Worm (Caenorhabditis elegans): ENCODE measurements around the gene clec-88.

clec-88 gene

DNA sequence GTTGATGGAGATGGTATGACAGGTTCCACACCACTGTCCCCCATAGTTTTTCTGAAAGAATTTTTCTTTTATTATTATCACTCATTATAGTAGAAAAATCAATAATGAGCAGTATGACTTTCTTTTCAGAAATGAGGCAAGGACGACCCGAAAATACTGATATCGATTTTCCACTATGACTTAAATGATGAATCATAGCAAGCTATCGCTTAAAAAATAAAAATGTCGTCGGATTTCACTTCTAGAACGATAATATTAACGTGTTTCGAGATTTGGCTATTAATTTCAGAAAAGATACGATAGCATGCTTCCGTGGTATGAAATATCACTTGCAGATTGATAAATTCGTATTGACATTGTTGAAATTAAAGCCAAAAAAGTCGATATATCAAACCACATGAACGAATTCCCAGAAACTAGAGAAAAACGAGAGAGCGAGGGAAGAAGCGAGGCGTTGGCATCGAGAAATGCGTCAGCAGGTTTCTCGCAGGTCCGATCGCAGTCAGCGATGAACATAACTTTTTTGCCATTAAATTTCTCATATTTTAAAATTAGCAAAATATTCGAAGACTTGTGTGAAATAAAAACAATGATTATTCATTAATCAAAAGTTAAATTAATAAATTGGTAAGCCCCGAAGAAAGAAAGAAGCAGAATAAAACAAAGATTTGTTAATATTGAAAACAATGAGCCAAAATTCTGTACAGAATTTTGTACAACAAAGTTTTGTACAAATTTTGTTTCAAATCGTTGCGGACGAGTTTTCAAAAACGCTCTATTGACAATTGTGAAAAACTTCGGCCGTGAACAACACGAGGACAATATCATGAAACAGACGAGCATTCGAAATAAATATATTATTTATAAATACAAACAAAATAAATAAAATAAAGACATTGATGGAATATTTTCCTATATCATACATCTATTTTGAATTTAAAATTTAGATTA is 9.9 kb upstream of the clec-88 start, which contains the start of gene C32D5.11 (continued):
- TF ChIP-seq hif-1 (tag; optimal IDR thresholded peaks at IDR 0.05) (peak in 1 of 2 experiments; percentile 43), lim-7 (GFP tag; IDR thresholded peaks at IDR 0.05) (no peak), snpc-1.2 (GFP tag; IDR thresholded peaks at IDR 0.05) (no peak), mdl-1 (tag; optimal IDR thresholded peaks at IDR 0.05) (peak in 1 of 2 experiments; percentile 46), rbr-2 (tag; optimal IDR thresholded peaks at IDR 0.05) (peak; percentile 69), nhr-11 (tag; optimal IDR thresholded peaks at IDR 0.05) (peak; percentile 60), zag-1 (tag; optimal IDR thresholded peaks at IDR 0.05) (no peak), dmd-8 (GFP tag; IDR thresholded peaks at IDR 0.05) (no peak), R02D3.7 (tag; optimal IDR thresholded peaks at IDR 0.05) (no peak), F49E8.2 (tag; optimal IDR thresholded peaks at IDR 0.05; ENCODE audit: borderline replicate concordance) (no peak), lin-13 (GFP tag; optimal IDR thresholded peaks at IDR 0.05) (peak; percentile 66), madf-9 (GFP tag; conservative IDR thresholded peaks at IDR 0.05) (no peak), F10B5.3 (tag; optimal IDR thresholded peaks at IDR 0.05) (no peak), unc-62 (GFP tag; optimal IDR thresholded peaks at IDR 0.05 in 1 of 2) (no peak), unc-62 (tag; optimal IDR thresholded peaks at IDR 0.05) (no peak), ztf-7 (tag; optimal IDR thresholded peaks at IDR 0.05) (peak; percentile 57), D1046.2 (GFP tag; IDR thresholded peaks at IDR 0.05) (no peak), spr-3 (GFP tag; optimal IDR thresholded peaks at IDR 0.05) (no peak), T26A8.4 (GFP tag; IDR thresholded peaks at IDR 0.05) (peak; percentile 55), hlh-30 (tag; optimal IDR thresholded peaks at IDR 0.05; ENCODE audit: insufficient read depth) (peak; percentile 82), cey-2 (tag; optimal IDR thresholded peaks at IDR 0.05; ENCODE audit: borderline replicate concordance, insufficient read depth) (no peak), pqm-1 (tag; optimal IDR thresholded peaks at IDR 0.05) (no peak), fkh-10 (GFP tag; optimal IDR thresholded peaks at IDR 0.05) (peak; percentile 29), dpl-1 (GFP tag; optimal IDR thresholded peaks at IDR 0.05) (peak; percentile 67), mes-2 (tag; optimal IDR thresholded peaks at IDR 0.05; ENCODE audit: poor library complexity, severe bottlenecking) (peak; percentile 88), lin-15B (tag; optimal IDR thresholded peaks at IDR 0.05) (no peak), Y48G9A.11 (GFP tag; IDR thresholded peaks at IDR 0.05) (no peak), nhr-25 (tag; optimal IDR thresholded peaks at IDR 0.05; ENCODE audit: borderline replicate concordance, insufficient read depth) (peak; percentile 14), mxl-2 (GFP tag; conservative IDR thresholded peaks at IDR 0.05) (no peak), ztf-11 (tag; optimal IDR thresholded peaks at IDR 0.05) (no peak), mxl-3 (GFP tag; optimal IDR thresholded peaks at IDR 0.05) (peak; percentile 42), dmd-6 (GFP tag; IDR thresholded peaks at IDR 0.05) (peak; percentile 55), lir-3 (tag; optimal IDR thresholded peaks at IDR 0.05) (no peak), Y75B8A.6 (GFP tag; IDR thresholded peaks at IDR 0.05) (no peak), egl-43 (GFP tag; IDR thresholded peaks at IDR 0.05) (no peak), nhr-111 (GFP tag; optimal IDR thresholded peaks at IDR 0.05) (no peak), Y105C5A.15 (GFP tag; IDR thresholded peaks at IDR 0.05) (no peak), gei-8 (GFP tag; optimal IDR thresholded peaks at IDR 0.05) (no peak), dve-1 (tag; optimal IDR thresholded peaks at IDR 0.05; ENCODE audit: insufficient read depth) (peak; percentile 61), F44E2.7 (GFP tag; IDR thresholded peaks at IDR 0.05) (no peak), egl-27 (tag; optimal IDR thresholded peaks at IDR 0.05) (no peak), daf-19 (GFP tag; conservative IDR thresholded peaks at IDR 0.05) (no peak), nhr-10 (tag; optimal IDR thresholded peaks at IDR 0.05) (no peak), saeg-2 (GFP tag; IDR thresholded peaks at IDR 0.05) (no peak), F37D6.2 (tag; optimal IDR thresholded peaks at IDR 0.05) (peak; percentile 0), nhr-102 (tag; optimal IDR thresholded peaks at IDR 0.05) (no peak), fos-1 (tag; optimal IDR thresholded peaks at IDR 0.05) (no peak), jun-1 (tag; optimal IDR thresholded peaks at IDR 0.05) (no peak), T20F7.1 (GFP tag; optimal IDR thresholded peaks at IDR 0.05) (peak; percentile 44)
